Fruit fly (Drosophila melanogaster): Measurements from ENCODE around the gene sds22.

The sds22 gene

DNA sequence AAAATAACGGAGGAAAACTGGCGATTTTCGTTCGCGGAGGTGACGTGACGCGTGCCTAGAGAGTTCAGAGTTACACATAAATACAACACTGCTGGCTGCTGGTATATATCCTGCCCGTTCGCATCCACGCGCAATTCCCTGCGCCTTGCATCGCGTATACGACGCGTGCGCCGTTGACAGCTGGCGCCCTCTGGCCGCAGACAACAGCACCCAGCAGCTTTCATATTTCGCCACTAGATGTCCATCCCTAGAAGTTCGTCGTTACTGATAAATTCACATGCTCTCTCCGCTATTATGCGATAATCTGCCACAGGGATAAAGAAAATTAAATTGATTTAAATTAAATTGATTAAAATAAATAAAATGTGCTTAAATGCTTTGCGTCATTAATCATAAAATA, 11.0 kb downstream of the sds22 start, which contains the start of gene Sur-8 (continued):
- peak; percentile 60 for TF ChIP-seq Atf6 (GFP tag; IDR thresholded peaks at IDR 0.05)
- peak; percentile 30 for TF ChIP-seq CG8290 (GFP tag; optimal IDR thresholded peaks at IDR 0.05)
- TF ChIP-seq CG8290 (tag; optimal IDR thresholded peaks at IDR 0.05) = peak in 1 of 2 experiments; percentile 90

dm6 chr3R:17403188-17403587, 11.8 kb downstream of the sds22 start, which contains the start of gene CG34279:
Gene CG34279 (minus strand): TSS chr3R:17403288.
- no peak for TF ChIP-seq oc (tag; optimal IDR thresholded peaks at IDR 0.05)
- no peak for TF ChIP-seq Aef1 (GFP tag; IDR thresholded peaks at IDR 0.05)
- no peak for TF ChIP-seq Meics (GFP tag; optimal IDR thresholded peaks at IDR 0.05)
- TF ChIP-seq CG8359 (GFP tag; optimal IDR thresholded peaks at IDR 0.05; ENCODE audit: borderline replicate concordance) = no peak
- TF ChIP-seq CG2199 (GFP tag; IDR thresholded peaks at IDR 0.05) = no peak
- no peak for TF ChIP-seq Elba2 (GFP tag; optimal IDR thresholded peaks at IDR 0.05)
- TF ChIP-seq sens (GFP tag) = no peak
- TF ChIP-seq CG13775 (GFP tag; optimal IDR thresholded peaks at IDR 0.05) = no peak
- TF ChIP-seq CG16813 (GFP tag; IDR thresholded peaks at IDR 0.05; ENCODE audit: partially characterized antibody) = no peak
- no peak for TF ChIP-seq unpg (GFP tag; optimal IDR thresholded peaks at IDR 0.05)
- TF ChIP-seq dpn (GFP tag; optimal IDR thresholded peaks at IDR 0.05) = no peak

DNA sequence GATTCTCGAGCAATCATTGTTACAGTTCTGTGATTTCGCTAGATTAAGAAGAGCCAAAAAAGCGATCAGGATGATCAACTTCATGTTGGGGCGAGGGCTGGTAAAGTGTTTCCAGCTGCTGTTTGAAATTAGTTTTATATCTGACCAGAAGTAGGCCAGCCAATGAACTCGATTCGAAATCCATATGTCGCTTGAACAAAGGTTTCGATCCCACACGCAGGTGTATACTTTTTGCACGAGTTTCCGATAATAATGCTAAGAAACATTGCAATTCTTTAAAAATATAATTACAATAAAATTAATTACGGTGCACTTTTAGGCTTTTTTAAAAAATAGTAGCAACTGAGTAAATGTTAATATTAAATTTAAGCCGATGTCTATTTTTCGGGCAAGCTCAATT, 12.2 kb downstream of the sds22 start, which contains the start of gene CG34280:
CG34280 (minus strand) TSS at position 101 of the 400 bp plus-strand sequence.
- TF ChIP-seq Gsc (GFP tag; IDR thresholded peaks at IDR 0.05) (no peak), Ada2b (GFP tag; IDR thresholded peaks at IDR 0.05) (no peak), sim (GFP tag; IDR thresholded peaks at IDR 0.05) (no peak), grau (tag; optimal IDR thresholded peaks at IDR 0.05) (no peak), CG15073 (GFP tag; optimal IDR thresholded peaks at IDR 0.05) (no peak), onecut (GFP tag; IDR thresholded peaks at IDR 0.05) (no peak), eve (GFP tag; optimal IDR thresholded peaks at IDR 0.05) (no peak), CG34376 (GFP tag; optimal IDR thresholded peaks at IDR 0.05) (no peak), gsb (GFP tag; IDR thresholded peaks at IDR 0.05) (no peak), PHDP (tag; optimal IDR thresholded peaks at IDR 0.05) (no peak), sima (GFP tag; optimal IDR thresholded peaks at IDR 0.05) (no peak), CG3847 (GFP tag; IDR thresholded peaks at IDR 0.05) (no peak), zf30C (GFP tag; optimal IDR thresholded peaks at IDR 0.05) (no peak), Bgb (GFP tag; IDR thresholded peaks at IDR 0.05; ENCODE audit: partially characterized antibody) (no peak), hb (GFP tag; IDR thresholded peaks at IDR 0.05; ENCODE audit: partially characterized antibody) (no peak), CG3726 (GFP tag; IDR thresholded peaks at IDR 0.05) (no peak), HmgZ (tag; optimal IDR thresholded peaks at IDR 0.05) (no peak), Hsf (GFP tag; optimal IDR thresholded peaks at IDR 0.05) (no peak), Fer3 (tag; optimal IDR thresholded peaks at IDR 0.05) (no peak)

dm6 chr3R:17404155-17404554, 12.8 kb downstream of the sds22 start:
- no peak for TF ChIP-seq Bdp1 (GFP tag; optimal IDR thresholded peaks at IDR 0.05)
- TF ChIP-seq sens (GFP tag) = peak; percentile 15
- no peak for TF ChIP-seq unpg (GFP tag; optimal IDR thresholded peaks at IDR 0.05)
- TF ChIP-seq CG2678 (tag; optimal IDR thresholded peaks at IDR 0.05) = peak; percentile 6
- no peak for TF ChIP-seq croc (GFP tag; conservative IDR thresholded peaks at IDR 0.05)
- TF ChIP-seq CG9876 (GFP tag; optimal IDR thresholded peaks at IDR 0.05) = no peak
- no peak for TF ChIP-seq CG4854 (GFP tag; optimal IDR thresholded peaks at IDR 0.05)
- TF ChIP-seq CG8924 (tag; optimal IDR thresholded peaks at IDR 0.05) = no peak
- TF ChIP-seq sisA (GFP tag; IDR thresholded peaks at IDR 0.05) = no peak
- TF ChIP-seq mld (GFP tag; IDR thresholded peaks at IDR 0.05; ENCODE audit: partially characterized antibody) = no peak
- TF ChIP-seq CG9727 (GFP tag; optimal IDR thresholded peaks at IDR 0.05) = no peak
- TF ChIP-seq fd96Cb (tag; optimal IDR thresholded peaks at IDR 0.05) = no peak
- TF ChIP-seq lbe (GFP tag; optimal IDR thresholded peaks at IDR 0.05) = peak; percentile 75
- no peak for TF ChIP-seq bcd (GFP tag; optimal IDR thresholded peaks at IDR 0.05)
- no peak for TF ChIP-seq CG4617 (GFP tag; optimal IDR thresholded peaks at IDR 0.05; ENCODE audit: borderline replicate concordance)
- TF ChIP-seq CG2120 (GFP tag; optimal IDR thresholded peaks at IDR 0.05) = peak; percentile 32
- no peak for TF ChIP-seq CG4820 (GFP tag; optimal IDR thresholded peaks at IDR 0.05)
- no peak for TF ChIP-seq MESR4 (GFP tag; optimal IDR thresholded peaks at IDR 0.05)

Measured in whole organism, embryonic.